Worm (Caenorhabditis elegans): Measurements from ENCODE around the gene smz-1.
A peak's percentile ranks its signal among the peaks of the same experiment; 100 is the strongest.

smz-1 gene

ce11 chrIV:12425595-12425994 lies 29.3 kb upstream of the smz-1 start (continued):
- TF ChIP-seq lin-13 (GFP tag; optimal IDR thresholded peaks at IDR 0.05) (no peak), unc-130 (GFP tag; optimal IDR thresholded peaks at IDR 0.05) (no peak), gei-8 (GFP tag; optimal IDR thresholded peaks at IDR 0.05) (no peak), tag-97 (GFP tag; IDR thresholded peaks at IDR 0.05) (no peak), ZK337.2 (GFP tag; IDR thresholded peaks at IDR 0.05) (no peak), hlh-30 (tag; optimal IDR thresholded peaks at IDR 0.05; ENCODE audit: insufficient read depth) (peak; percentile 53), R02D3.7 (tag; optimal IDR thresholded peaks at IDR 0.05) (no peak), pha-4 (GFP tag; IDR thresholded peaks at IDR 0.05) (no peak), pha-4 (tag; optimal IDR thresholded peaks at IDR 0.05) (no peak), skn-1 (tag; optimal IDR thresholded peaks at IDR 0.05) (no peak), snpc-1.2 (GFP tag; IDR thresholded peaks at IDR 0.05) (no peak), Y75B8A.6 (GFP tag; IDR thresholded peaks at IDR 0.05) (no peak), dve-1 (tag; optimal IDR thresholded peaks at IDR 0.05; ENCODE audit: insufficient read depth) (no peak)

ce11 chrIV:12427687-12428284 lies 27.1 kb upstream of the smz-1 start:
- TF ChIP-seq set-16 (GFP tag; IDR thresholded peaks at IDR 0.05): peak; percentile 99
- TF ChIP-seq snpc-1.2 (GFP tag; IDR thresholded peaks at IDR 0.05): 0 out of 2 replicates have a peak, but pooled peaks have one; percentile 5
- peak; percentile 47; the same call in 1 of the 2 replicates for TF ChIP-seq T26A8.4 (GFP tag; IDR thresholded peaks at IDR 0.05)
- TF ChIP-seq nhr-10 (tag; optimal IDR thresholded peaks at IDR 0.05): no peak
- no peak for TF ChIP-seq dmd-8 (GFP tag; IDR thresholded peaks at IDR 0.05)
- no peak for TF ChIP-seq daf-8 (GFP tag; IDR thresholded peaks at IDR 0.05)
- 0 out of 2 replicates have a peak, but pooled peaks have one; percentile 13 for TF ChIP-seq php-3 (GFP tag; IDR thresholded peaks at IDR 0.05)
- peak in 1 of 2 experiments; percentile 99; a peak in 2 of 4 replicates for TF ChIP-seq madf-5 (GFP tag; IDR thresholded peaks at IDR 0.05)
- 0 out of 2 replicates have a peak, but pooled peaks have one; percentile 36 for TF ChIP-seq saeg-2 (GFP tag; IDR thresholded peaks at IDR 0.05)
- no peak for TF ChIP-seq F49E8.2 (tag; optimal IDR thresholded peaks at IDR 0.05; ENCODE audit: borderline replicate concordance)
- TF ChIP-seq ces-1 (GFP tag; optimal IDR thresholded peaks at IDR 0.05): no peak
- 0 out of 2 replicates have a peak, but pooled peaks have one; percentile 17 for TF ChIP-seq lin-29 (GFP tag; IDR thresholded peaks at IDR 0.05)
- TF ChIP-seq attf-4 (tag; optimal IDR thresholded peaks at IDR 0.05): no peak
- TF ChIP-seq F44E2.7 (GFP tag; IDR thresholded peaks at IDR 0.05): 0 out of 2 replicates have a peak, but pooled peaks have one; percentile 32
- peak; percentile 49 for TF ChIP-seq hlh-11 (tag; optimal IDR thresholded peaks at IDR 0.05)

- TF ChIP-seq aha-1 (tag) (peak; percentile 4), unc-130 (GFP tag; optimal IDR thresholded peaks at IDR 0.05) (no peak), mxl-3 (GFP tag; optimal IDR thresholded peaks at IDR 0.05) (peak; percentile 2)
These were observed 26.4 kb upstream of the smz-1 start, which contains the start of gene col-130 for ce11 chrIV:12428467-12428866. TSS of gene col-130 (minus strand) at chrIV:12428516.

ce11 chrIV:12429504-12429903 lies 25.3 kb upstream of the smz-1 start:
- TF ChIP-seq skn-1 (tag; optimal IDR thresholded peaks at IDR 0.05) (no peak), ztf-7 (tag; optimal IDR thresholded peaks at IDR 0.05) (no peak), nhr-25 (tag; optimal IDR thresholded peaks at IDR 0.05; ENCODE audit: borderline replicate concordance, insufficient read depth) (peak; percentile 9), tag-97 (GFP tag; IDR thresholded peaks at IDR 0.05) (no peak), ceh-32 (tag; optimal IDR thresholded peaks at IDR 0.05; ENCODE audit: poor library complexity) (no peak), lim-7 (GFP tag; IDR thresholded peaks at IDR 0.05) (no peak), aha-1 (tag) (peak; percentile 16), unc-62 (GFP tag; optimal IDR thresholded peaks at IDR 0.05 in 1 of 2) (peak in 1 of 2 experiments; percentile 86), unc-62 (tag; optimal IDR thresholded peaks at IDR 0.05) (no peak), ama-1 (optimal IDR thresholded peaks at IDR 0.05) (no peak), hmg-1.1 (GFP tag; IDR thresholded peaks at IDR 0.05) (no peak), F49E8.2 (tag; optimal IDR thresholded peaks at IDR 0.05; ENCODE audit: borderline replicate concordance) (no peak), zfp-2 (tag; optimal IDR thresholded peaks at IDR 0.05) (no peak)

Measured in whole organism, L4 larva.